Worm (Caenorhabditis elegans): ENCODE results near the gene Y77E11A.23.

Y77E11A.23 gene

ce11 chrIV:1458192-1458591 is 28.0 kb upstream of the Y77E11A.23 start:
- TF ChIP-seq cog-1 (tag; optimal IDR thresholded peaks at IDR 0.05) (no peak), ref-1 (GFP tag; conservative IDR thresholded peaks at IDR 0.05) (no peak), flt-1 (GFP tag; IDR thresholded peaks at IDR 0.05) (no peak), med-1 (GFP tag; optimal IDR thresholded peaks at IDR 0.05; ENCODE audit: insufficient read depth) (no peak), ztf-23 (GFP tag; IDR thresholded peaks at IDR 0.05) (no peak), tab-1 (GFP tag; IDR thresholded peaks at IDR 0.05) (no peak), ztf-29 (GFP tag; IDR thresholded peaks at IDR 0.05) (no peak)

ce11 chrIV:1456775-1457174 is 26.6 kb upstream of the Y77E11A.23 start, which contains the start of gene nadk-1:
TSS of gene nadk-1 (plus strand) at chrIV:1457075.
- TF ChIP-seq tab-1 (GFP tag; IDR thresholded peaks at IDR 0.05) = no peak
- TF ChIP-seq ztf-29 (GFP tag; IDR thresholded peaks at IDR 0.05) = no peak
- no peak for TF ChIP-seq T22C8.4 (GFP tag; IDR thresholded peaks at IDR 0.05)
- TF ChIP-seq flt-1 (GFP tag; IDR thresholded peaks at IDR 0.05) = no peak
- no peak for TF ChIP-seq ztf-23 (GFP tag; IDR thresholded peaks at IDR 0.05)
- no peak for TF ChIP-seq cog-1 (tag; optimal IDR thresholded peaks at IDR 0.05)
- no peak for TF ChIP-seq ref-1 (GFP tag; conservative IDR thresholded peaks at IDR 0.05)
- no peak for TF ChIP-seq med-1 (GFP tag; optimal IDR thresholded peaks at IDR 0.05; ENCODE audit: insufficient read depth)
- TF ChIP-seq klf-2 (GFP tag; conservative IDR thresholded peaks at IDR 0.05) = no peak

- TF ChIP-seq cog-1 (tag; optimal IDR thresholded peaks at IDR 0.05) = no peak
These were observed 24.8 kb upstream of the Y77E11A.23 start for ce11 chrIV:1455006-1455405.

ce11 chrIV:1454194-1454593 is 24.0 kb upstream of the Y77E11A.23 start:
- no peak for TF ChIP-seq cog-1 (tag; optimal IDR thresholded peaks at IDR 0.05)
- no peak for TF ChIP-seq ref-1 (GFP tag; conservative IDR thresholded peaks at IDR 0.05)
- TF ChIP-seq flt-1 (GFP tag; IDR thresholded peaks at IDR 0.05) = no peak
- TF ChIP-seq T22C8.4 (GFP tag; IDR thresholded peaks at IDR 0.05) = no peak
- TF ChIP-seq med-1 (GFP tag; optimal IDR thresholded peaks at IDR 0.05; ENCODE audit: insufficient read depth) = no peak
- TF ChIP-seq klf-2 (GFP tag; conservative IDR thresholded peaks at IDR 0.05) = no peak
- no peak for TF ChIP-seq ztf-23 (GFP tag; IDR thresholded peaks at IDR 0.05)
- no peak for TF ChIP-seq tab-1 (GFP tag; IDR thresholded peaks at IDR 0.05)
- TF ChIP-seq ztf-29 (GFP tag; IDR thresholded peaks at IDR 0.05) = no peak

ce11 chrIV:1453451-1453850 is 23.3 kb upstream of the Y77E11A.23 start:
- TF ChIP-seq tab-1 (GFP tag; IDR thresholded peaks at IDR 0.05) = no peak
- no peak for TF ChIP-seq T22C8.4 (GFP tag; IDR thresholded peaks at IDR 0.05)
- no peak for TF ChIP-seq klf-2 (GFP tag; conservative IDR thresholded peaks at IDR 0.05)
- TF ChIP-seq med-1 (GFP tag; optimal IDR thresholded peaks at IDR 0.05; ENCODE audit: insufficient read depth) = no peak
- TF ChIP-seq ztf-29 (GFP tag; IDR thresholded peaks at IDR 0.05) = no peak
- TF ChIP-seq cog-1 (tag; optimal IDR thresholded peaks at IDR 0.05) = no peak
- TF ChIP-seq flt-1 (GFP tag; IDR thresholded peaks at IDR 0.05) = no peak
- TF ChIP-seq ztf-23 (GFP tag; IDR thresholded peaks at IDR 0.05) = no peak
- TF ChIP-seq ref-1 (GFP tag; conservative IDR thresholded peaks at IDR 0.05) = no peak

ce11 chrIV:1452480-1452879 is 22.3 kb upstream of the Y77E11A.23 start:
- no peak for TF ChIP-seq flt-1 (GFP tag; IDR thresholded peaks at IDR 0.05)
- TF ChIP-seq med-1 (GFP tag; optimal IDR thresholded peaks at IDR 0.05; ENCODE audit: insufficient read depth) = no peak
- TF ChIP-seq ztf-23 (GFP tag; IDR thresholded peaks at IDR 0.05) = no peak
- no peak for TF ChIP-seq ref-1 (GFP tag; conservative IDR thresholded peaks at IDR 0.05)
- TF ChIP-seq cog-1 (tag; optimal IDR thresholded peaks at IDR 0.05) = no peak
- no peak for TF ChIP-seq ztf-29 (GFP tag; IDR thresholded peaks at IDR 0.05)
- TF ChIP-seq klf-2 (GFP tag; conservative IDR thresholded peaks at IDR 0.05) = no peak
- TF ChIP-seq tab-1 (GFP tag; IDR thresholded peaks at IDR 0.05) = no peak
- no peak for TF ChIP-seq T22C8.4 (GFP tag; IDR thresholded peaks at IDR 0.05)

- TF ChIP-seq ztf-23 (GFP tag; IDR thresholded peaks at IDR 0.05) (no peak), flt-1 (GFP tag; IDR thresholded peaks at IDR 0.05) (no peak), klf-2 (GFP tag; conservative IDR thresholded peaks at IDR 0.05) (no peak), tab-1 (GFP tag; IDR thresholded peaks at IDR 0.05) (no peak), ref-1 (GFP tag; conservative IDR thresholded peaks at IDR 0.05) (no peak), med-1 (GFP tag; optimal IDR thresholded peaks at IDR 0.05; ENCODE audit: insufficient read depth) (no peak), cog-1 (tag; optimal IDR thresholded peaks at IDR 0.05) (no peak), ztf-29 (GFP tag; IDR thresholded peaks at IDR 0.05) (no peak), T22C8.4 (GFP tag; IDR thresholded peaks at IDR 0.05) (no peak)
These were observed 15.8 kb upstream of the Y77E11A.23 start, which contains the start of gene clp-7 for ce11 chrIV:1445920-1446319. TSS of gene clp-7 (minus strand) at chrIV:1445966.

ce11 chrIV:1443997-1444678 is 14.0 kb upstream of the Y77E11A.23 start:
- TF ChIP-seq T22C8.4 (GFP tag; IDR thresholded peaks at IDR 0.05) = peak; percentile 35; the same call in 1 of the 2 replicates
- no peak for TF ChIP-seq klf-2 (GFP tag; conservative IDR thresholded peaks at IDR 0.05)

- TF ChIP-seq T22C8.4 (GFP tag; IDR thresholded peaks at IDR 0.05) (peak; percentile 95), klf-2 (GFP tag; conservative IDR thresholded peaks at IDR 0.05) (no peak)
These were observed 13.3 kb upstream of the Y77E11A.23 start for ce11 chrIV:1443514-1443913.

ce11 chrIV:1437625-1438024 is 7.5 kb upstream of the Y77E11A.23 start:
- TF ChIP-seq cog-1 (tag; optimal IDR thresholded peaks at IDR 0.05) = no peak
- peak; percentile 37; the same call in 1 of the 2 replicates for TF ChIP-seq T22C8.4 (GFP tag; IDR thresholded peaks at IDR 0.05)

ce11 chrIV:1435159-1435558 is 5.0 kb upstream of the Y77E11A.23 start:
- no peak for TF ChIP-seq ztf-23 (GFP tag; IDR thresholded peaks at IDR 0.05)
- TF ChIP-seq ztf-29 (GFP tag; IDR thresholded peaks at IDR 0.05) = no peak
- peak; percentile 97 for TF ChIP-seq T22C8.4 (GFP tag; IDR thresholded peaks at IDR 0.05)
- no peak for TF ChIP-seq klf-2 (GFP tag; conservative IDR thresholded peaks at IDR 0.05)
- TF ChIP-seq tab-1 (GFP tag; IDR thresholded peaks at IDR 0.05) = no peak
- TF ChIP-seq flt-1 (GFP tag; IDR thresholded peaks at IDR 0.05) = no peak
- no peak for TF ChIP-seq ref-1 (GFP tag; conservative IDR thresholded peaks at IDR 0.05)
- no peak for TF ChIP-seq cog-1 (tag; optimal IDR thresholded peaks at IDR 0.05)

Measured in whole organism, midembryonic.